Worm (Caenorhabditis elegans) whole organism, L1 larva: Measurements from ENCODE around the gene hst-3.2.

Experiments used
- F16B12.6 ChIP-seq: fragments of 150-350 bp; optimal IDR thresholded peaks from 2 replicates; lab custom pipeline; 2014; ENCODE audit warnings: missing biosample characterization, missing genetic modification characterization
- Y116A8C.19 ChIP-seq: sonication (generic microtip); optimal IDR thresholded peaks from 2 replicates; lab custom pipeline; 2016; ENCODE audit warnings: missing compliant biosample characterization, missing genetic modification characterization, borderline replicate concordance
- aha-1 ChIP-seq: fragments of 150-350 bp; optimal IDR thresholded peaks from 2 replicates; lab custom pipeline; 2014; ENCODE audit warnings: missing biosample characterization, missing genetic modification characterization
- alr-1 ChIP-seq: fragments of 200-800 bp; sonication (Bioruptor generic); optimal IDR thresholded peaks from 2 replicates; lab custom pipeline; 2018; ENCODE audit warnings: borderline replicate concordance, mild to moderate bottlenecking, missing genetic modification characterization, missing compliant biosample characterization
- blmp-1 ChIP-seq: fragments of 150-350 bp; optimal IDR thresholded peaks from 2 replicates; lab custom pipeline; 2014; ENCODE audit warnings: missing biosample characterization, missing genetic modification characterization
- ceh-63 ChIP-seq: fragments of 200-800 bp; sonication (Bioruptor generic); optimal IDR thresholded peaks from 2 replicates; lab custom pipeline; 2018; ENCODE audit warnings: mild to moderate bottlenecking, missing genetic modification characterization, missing compliant biosample characterization
- ceh-8 ChIP-seq: fragments of 200-800 bp; sonication (Bioruptor generic); optimal IDR thresholded peaks from 2 replicates; lab custom pipeline; 2018; ENCODE audit warnings: mild to moderate bottlenecking, missing genetic modification characterization, moderate library complexity, missing compliant biosample characterization
- ceh-82 ChIP-seq, 3 experiments: fragments of 150-350 bp in 1 of 3; sonication (generic microtip) in 2 of 3; optimal IDR thresholded peaks; 2 replicates each; lab custom pipeline; 2014 to 2017; ENCODE audit warnings: missing biosample characterization in 3 of 3, missing genetic modification characterization in 3 of 3
- ceh-88 ChIP-seq: fragments of 200-800 bp; sonication (Bioruptor generic); IDR thresholded peaks from 2 replicates; pipeline ENCODE4 v1.3.6; 2022; ENCODE audit warnings: missing genetic modification characterization, missing compliant biosample characterization
- ces-1 ChIP-seq: fragments of 150-350 bp; optimal IDR thresholded peaks from 2 replicates; lab custom pipeline; 2014; ENCODE audit warnings: missing biosample characterization, missing genetic modification reagents, missing genetic modification characterization
- dpl-1 ChIP-seq, 3 experiments: fragments of 150-350 bp in 2 of 3; sonication (generic microtip) in 1 of 3; optimal IDR thresholded peaks; 2 replicates each; lab custom pipeline; 2014 to 2017; ENCODE audit warnings: missing biosample characterization in 3 of 3, missing genetic modification characterization in 3 of 3, missing genetic modification reagents in 3 of 3
- dsc-1 ChIP-seq: sonication (generic microtip); optimal IDR thresholded peaks from 2 replicates; lab custom pipeline; 2016; ENCODE audit warnings: mild to moderate bottlenecking, missing genetic modification characterization, missing compliant biosample characterization
- efl-1 ChIP-seq, 4 experiments: fragments of 150-350 bp; optimal IDR thresholded peaks in 3 of 4; peaks in 1 of 4; 1 replicate in 1 of 4; 2 replicates in 3 of 4; lab custom pipeline; 2014; ENCODE audit warnings: missing biosample characterization in 2 of 4, missing genetic modification characterization in 2 of 4, missing genetic modification reagents in 2 of 4
- efl-3 ChIP-seq: fragments of 200-800 bp; sonication (Bioruptor generic); optimal IDR thresholded peaks from 2 replicates; lab custom pipeline; 2018; ENCODE audit warnings: mild to moderate bottlenecking, missing genetic modification characterization, missing compliant biosample characterization
- egl-13 ChIP-seq: sonication (generic microtip); optimal IDR thresholded peaks from 2 replicates; lab custom pipeline; 2016; ENCODE audit warnings: missing genotype, missing genetic modification reagents, missing genetic modification characterization, missing compliant biosample characterization
- egl-27 ChIP-seq, 2 experiments: fragments of 150-350 bp in 1 of 2; sonication (generic microtip); optimal IDR thresholded peaks; 3 replicates each; lab custom pipeline; 2017 to 2018; ENCODE audit warnings: missing biosample characterization in 2 of 2, missing genetic modification characterization in 2 of 2, missing genetic modification reagents in 2 of 2
- fkh-10 ChIP-seq: sonication (generic microtip); optimal IDR thresholded peaks from 2 replicates; lab custom pipeline; 2017; ENCODE audit warnings: missing biosample characterization, missing genetic modification reagents, missing genetic modification characterization
- fkh-4 ChIP-seq: sonication (generic microtip); optimal IDR thresholded peaks from 2 replicates; lab custom pipeline; 2016; ENCODE audit warnings: missing compliant biosample characterization, missing genetic modification characterization, borderline replicate concordance
- grh-1 ChIP-seq: fragments of 200-800 bp; sonication (Bioruptor generic); IDR thresholded peaks from 2 replicates; pipeline ENCODE4 v1.3.6; 2022; ENCODE audit warnings: missing genetic modification reagents, missing genetic modification characterization, missing compliant biosample characterization
- hlh-17 ChIP-seq: fragments of 200-800 bp; sonication (Bioruptor generic); optimal IDR thresholded peaks from 2 replicates; lab custom pipeline; 2018; ENCODE audit warnings: missing genetic modification characterization, mild to moderate bottlenecking, missing compliant biosample characterization, moderate library complexity, borderline replicate concordance
- irx-1 ChIP-seq: sonication (generic microtip); optimal IDR thresholded peaks from 2 replicates; lab custom pipeline; 2016; ENCODE audit warnings: missing genetic modification characterization, missing compliant biosample characterization
- isw-1 ChIP-seq: fragments of 200-800 bp; sonication (Bioruptor generic); IDR thresholded peaks from 2 replicates; pipeline ENCODE4 v1.3.6; 2022; ENCODE audit warnings: missing genetic modification characterization, missing compliant biosample characterization
- jun-1 ChIP-seq: fragments of 150-350 bp; optimal IDR thresholded peaks from 2 replicates; lab custom pipeline; 2014; ENCODE audit warnings: missing biosample characterization, missing genetic modification reagents, missing genetic modification characterization
- lin-13 ChIP-seq: fragments of 150-350 bp; optimal IDR thresholded peaks from 2 replicates; lab custom pipeline; 2014; ENCODE audit warnings: missing biosample characterization, missing genetic modification reagents, missing genetic modification characterization
- lin-14 ChIP-seq: fragments of 200-800 bp; sonication (Bioruptor generic); optimal IDR thresholded peaks from 2 replicates; lab custom pipeline; 2018; ENCODE audit warnings: mild to moderate bottlenecking, missing genetic modification characterization, moderate library complexity, missing compliant biosample characterization
- lin-39 ChIP-seq: fragments of 150-350 bp; optimal IDR thresholded peaks from 2 replicates; lab custom pipeline; 2014; ENCODE audit warnings: missing biosample characterization, missing genetic modification reagents, missing genetic modification characterization
- lsy-2 ChIP-seq, 2 experiments: fragments of 150-350 bp; optimal IDR thresholded peaks; 2 replicates each; lab custom pipeline; 2014; ENCODE audit warnings: missing biosample characterization in 2 of 2, missing genetic modification characterization in 2 of 2
- mab-9 ChIP-seq: fragments of 200-800 bp; sonication (Bioruptor generic); IDR thresholded peaks from 2 replicates; pipeline ENCODE4 v1.3.6; 2022; ENCODE audit warnings: missing genetic modification reagents, missing genetic modification characterization, missing compliant biosample characterization
- mep-1 ChIP-seq: fragments of 150-350 bp; optimal IDR thresholded peaks from 2 replicates; lab custom pipeline; 2014; ENCODE audit warnings: missing biosample characterization, missing genetic modification characterization
- nhr-20 ChIP-seq: sonication (generic microtip); optimal IDR thresholded peaks from 2 replicates; lab custom pipeline; 2016; ENCODE audit warnings: mild to moderate bottlenecking, missing genetic modification characterization, missing compliant biosample characterization
- nhr-237 ChIP-seq: fragments of 150-350 bp; optimal IDR thresholded peaks from 2 replicates; lab custom pipeline; 2014; ENCODE audit warnings: missing biosample characterization, missing genetic modification characterization
- nhr-28 ChIP-seq: fragments of 150-350 bp; optimal IDR thresholded peaks from 2 replicates; lab custom pipeline; 2014; ENCODE audit warnings: missing biosample characterization, missing genetic modification characterization
- nhr-71 ChIP-seq: sonication (generic microtip); optimal IDR thresholded peaks from 2 replicates; lab custom pipeline; 2016; ENCODE audit warnings: mild to moderate bottlenecking, missing genetic modification characterization, moderate library complexity, missing compliant biosample characterization
- nhr-76 ChIP-seq: sonication (generic microtip); optimal IDR thresholded peaks from 2 replicates; lab custom pipeline; 2017; ENCODE audit warnings: missing biosample characterization, missing genetic modification characterization
- nhr-77 ChIP-seq: fragments of 150-350 bp; optimal IDR thresholded peaks from 2 replicates; lab custom pipeline; 2014; ENCODE audit warnings: missing biosample characterization, missing genetic modification characterization
- nhr-84 ChIP-seq: sonication (generic microtip); optimal IDR thresholded peaks from 2 replicates; lab custom pipeline; 2017; ENCODE audit warnings: missing biosample characterization, missing genetic modification characterization
- nhr-90 ChIP-seq: sonication (generic microtip); optimal IDR thresholded peaks from 2 replicates; lab custom pipeline; 2016; ENCODE audit warnings: mild to moderate bottlenecking, missing genetic modification characterization, missing compliant biosample characterization; ENCODE audit not compliant: poor library complexity
- pax-3 ChIP-seq: fragments of 200-800 bp; sonication (Bioruptor generic); optimal IDR thresholded peaks from 2 replicates; lab custom pipeline; 2018; ENCODE audit warnings: mild to moderate bottlenecking, missing genetic modification characterization, moderate library complexity, missing compliant biosample characterization
- rnt-1 ChIP-seq: sonication (generic microtip); optimal IDR thresholded peaks from 2 replicates; lab custom pipeline; 2016; ENCODE audit warnings: mild to moderate bottlenecking, missing genetic modification characterization, moderate library complexity, missing compliant biosample characterization
- snpc-4 ChIP-seq: fragments of 150-350 bp; optimal IDR thresholded peaks from 2 replicates; lab custom pipeline; 2014; ENCODE audit warnings: missing biosample characterization, missing genetic modification characterization
- sptf-1 ChIP-seq: fragments of 150-350 bp; optimal IDR thresholded peaks from 2 replicates; lab custom pipeline; 2014; ENCODE audit warnings: missing biosample characterization, missing genetic modification characterization
- sup-37 ChIP-seq: fragments of 200-800 bp; sonication (Bioruptor generic); optimal IDR thresholded peaks from 2 replicates; lab custom pipeline; 2018; ENCODE audit warnings: mild to moderate bottlenecking, missing genetic modification characterization, missing compliant biosample characterization
- swsn-7 ChIP-seq: sonication (generic microtip); optimal IDR thresholded peaks from 2 replicates; lab custom pipeline; 2016; ENCODE audit warnings: missing genetic modification characterization, missing compliant biosample characterization
- tbx-2 ChIP-seq: sonication (generic microtip); optimal IDR thresholded peaks from 2 replicates; lab custom pipeline; 2016; ENCODE audit warnings: missing genetic modification characterization, missing compliant biosample characterization
- unc-130 ChIP-seq: fragments of 150-350 bp; optimal IDR thresholded peaks from 2 replicates; lab custom pipeline; 2017; ENCODE audit warnings: missing biosample characterization, missing genetic modification characterization, inconsistent platforms
- unc-30 ChIP-seq: sonication (generic microtip); optimal IDR thresholded peaks from 2 replicates; lab custom pipeline; 2017; ENCODE audit warnings: missing biosample characterization, missing genetic modification characterization
- unc-62 ChIP-seq: fragments of 150-350 bp; optimal IDR thresholded peaks from 2 replicates; lab custom pipeline; 2014; ENCODE audit warnings: missing biosample characterization, missing genetic modification reagents, missing genetic modification characterization
- xbp-1 ChIP-seq: sonication (generic microtip); optimal IDR thresholded peaks from 2 replicates; lab custom pipeline; 2016; ENCODE audit warnings: missing genetic modification characterization, missing compliant biosample characterization
- zip-4 ChIP-seq: fragments of 200-800 bp; sonication (Bioruptor generic); optimal IDR thresholded peaks from 2 replicates; lab custom pipeline; 2018; ENCODE audit warnings: mild to moderate bottlenecking, missing genetic modification characterization, moderate library complexity, missing compliant biosample characterization
- ztf-11 ChIP-seq, 2 experiments: sonication (generic microtip); optimal IDR thresholded peaks; 2 replicates each; lab custom pipeline; 2016 to 2017; ENCODE audit warnings: missing genetic modification characterization in 2 of 2, missing biosample characterization in 1 of 2, missing compliant biosample characterization in 1 of 2
- ztf-4 ChIP-seq: fragments of 150-350 bp; optimal IDR thresholded peaks from 2 replicates; lab custom pipeline; 2014; ENCODE audit warnings: missing biosample characterization, missing genetic modification characterization

The hst-3.2 gene

DNA sequence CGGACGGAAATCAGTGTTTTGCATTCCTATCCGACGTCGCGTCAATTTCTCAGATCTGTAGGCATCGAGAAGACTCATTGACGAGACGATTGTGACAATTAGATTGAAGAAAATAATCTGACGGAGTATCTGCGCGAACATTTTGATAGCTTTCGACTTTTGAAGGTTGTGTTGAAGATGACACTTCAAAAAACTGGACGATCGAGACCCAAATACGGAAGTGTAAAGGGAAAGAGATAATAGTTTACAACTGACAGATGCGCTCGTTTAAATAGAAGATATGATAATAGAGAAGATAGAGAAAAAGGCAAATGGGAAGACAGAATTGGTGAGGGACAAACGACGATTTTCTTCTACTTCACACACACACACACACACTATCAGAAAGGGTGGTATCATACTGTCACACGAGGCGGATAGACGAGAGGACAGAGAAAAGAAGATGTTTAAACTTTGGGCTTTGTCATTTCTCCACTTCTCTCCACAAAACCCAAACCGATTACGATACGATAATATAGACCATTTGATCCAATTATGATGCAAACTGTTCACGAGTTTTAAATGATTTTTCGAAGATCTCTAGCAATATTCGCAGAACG lies 32.5 kb downstream of the hst-3.2 start, which contains the start of gene B0410.3 (continued):
- TF ChIP-seq xbp-1 (tag; lab: Kevin White, UChicago) (no peak), nhr-28 (tag; lab: Kevin White, UChicago) (no peak), ces-1 (GFP tag; lab: Kevin White, UChicago) (no peak), jun-1 (tag; lab: Kevin White, UChicago) (peak; percentile 5), nhr-90 (tag; lab: Kevin White, UChicago) (peak; percentile 85), Y116A8C.19 (tag; lab: Kevin White, UChicago) (no peak), lin-39 (tag; lab: Kevin White, UChicago) (no peak), lin-13 (GFP tag; lab: Kevin White, UChicago) (no peak), snpc-4 (tag; lab: Kevin White, UChicago) (no peak), irx-1 (tag; lab: Kevin White, UChicago) (no peak), nhr-84 (no peak), fkh-10 (GFP tag; lab: Kevin White, UChicago) (no peak), egl-27 (tag; optimal IDR thresholded peaks at IDR 0.05; lab: Kevin White, UChicago) (peak in 1 of 2 experiments; percentile 55), aha-1 (no peak), efl-3 (GFP tag; lab: Kevin White, UChicago) (no peak), ceh-8 (GFP tag; lab: Kevin White, UChicago) (no peak), nhr-76 (tag; lab: Kevin White, UChicago) (no peak), ztf-11 (tag; optimal IDR thresholded peaks at IDR 0.05; lab: Kevin White, UChicago) (no peak), F16B12.6 (tag; lab: Kevin White, UChicago) (no peak), zip-4 (no peak), lin-14 (GFP tag; lab: Kevin White, UChicago) (peak; percentile 83), sup-37 (GFP tag; lab: Kevin White, UChicago) (no peak), dsc-1 (no peak), mab-9 (GFP tag; lab: Robert Waterston, UW) (no peak), egl-13 (tag; lab: Kevin White, UChicago) (no peak), mep-1 (tag; lab: Kevin White, UChicago) (peak; percentile 47), dpl-1 (GFP tag; optimal IDR thresholded peaks at IDR 0.05; lab: Kevin White, UChicago) (peak in 1 of 3 experiments; percentile 7), grh-1 (peak; percentile 59), unc-62 (GFP tag; lab: Kevin White, UChicago) (no peak), rnt-1 (tag; lab: Kevin White, UChicago) (no peak), alr-1 (no peak), hlh-17 (GFP tag; lab: Kevin White, UChicago) (no peak), nhr-237 (tag; lab: Kevin White, UChicago) (no peak), swsn-7 (tag; lab: Kevin White, UChicago) (peak; percentile 6), ztf-4 (peak; percentile 62), nhr-71 (tag; lab: Kevin White, UChicago) (peak; percentile 86), unc-30 (tag; lab: Kevin White, UChicago) (no peak), tbx-2 (tag; lab: Kevin White, UChicago) (peak; percentile 62), ceh-63 (GFP tag; lab: Kevin White, UChicago) (no peak), efl-1 (optimal IDR thresholded peaks at IDR 0.05; lab: Kevin White, UChicago) (no peak), efl-1 (GFP tag; optimal IDR thresholded peaks at IDR 0.05 in 1 of 2; lab: Kevin White, UChicago) (peak in 1 of 2 experiments; percentile 72), fkh-4 (tag; lab: Kevin White, UChicago) (no peak), nhr-77 (tag; lab: Kevin White, UChicago) (peak; percentile 20), nhr-20 (tag; lab: Kevin White, UChicago) (peak; percentile 84), lsy-2 (tag; optimal IDR thresholded peaks at IDR 0.05; lab: Kevin White, UChicago) (peak; percentile 30 to 68), isw-1 (GFP tag; lab: Robert Waterston, UW) (no peak), sptf-1 (tag; lab: Kevin White, UChicago) (no peak), ceh-82 (tag; optimal IDR thresholded peaks at IDR 0.05; lab: Kevin White, UChicago) (no peak), unc-130 (peak; percentile 66), ceh-88 (no peak), pax-3 (no peak), blmp-1 (tag; lab: Kevin White, UChicago) (peak; percentile 89)
